Worm (Caenorhabditis elegans): ENCODE data around the gene flp-8.

The flp-8 gene

DNA sequence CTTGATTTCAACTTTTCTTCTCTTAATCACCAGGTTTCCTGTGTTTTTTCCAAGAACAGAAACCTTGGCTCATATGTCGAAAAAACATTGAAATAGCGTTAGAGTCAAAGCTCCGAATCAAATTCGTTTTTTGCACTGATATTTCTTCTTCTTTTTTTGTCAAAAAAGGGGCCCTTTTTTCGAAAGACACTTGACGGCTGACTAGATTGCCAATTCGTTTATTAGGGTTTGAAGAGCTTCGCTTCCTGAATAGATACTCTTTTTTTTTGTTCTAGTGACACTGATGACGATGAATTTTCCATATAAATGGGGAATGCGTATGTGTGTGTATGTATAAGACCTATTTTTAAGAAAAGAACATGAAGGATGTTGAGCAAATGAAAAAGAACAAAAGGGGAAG is 35.5 kb downstream of the flp-8 start:
- TF ChIP-seq cog-1 (tag; optimal IDR thresholded peaks at IDR 0.05): no peak
- TF ChIP-seq med-1 (GFP tag; optimal IDR thresholded peaks at IDR 0.05; ENCODE audit: insufficient read depth): no peak
- TF ChIP-seq T22C8.4 (GFP tag; IDR thresholded peaks at IDR 0.05): no peak
- TF ChIP-seq ztf-23 (GFP tag; IDR thresholded peaks at IDR 0.05): no peak

- TF ChIP-seq ztf-23 (GFP tag; IDR thresholded peaks at IDR 0.05) (no peak), flt-1 (GFP tag; IDR thresholded peaks at IDR 0.05) (no peak), ztf-29 (GFP tag; IDR thresholded peaks at IDR 0.05) (no peak), klf-2 (GFP tag; conservative IDR thresholded peaks at IDR 0.05) (no peak), cog-1 (tag; optimal IDR thresholded peaks at IDR 0.05) (no peak), T22C8.4 (GFP tag; IDR thresholded peaks at IDR 0.05) (no peak)
Observed at ce11 chrX:14918538-14918937, 37.3 kb downstream of the flp-8 start, which contains the start of gene npr-40. Gene npr-40, plus strand, starts transcription at chrX:14918838.

DNA sequence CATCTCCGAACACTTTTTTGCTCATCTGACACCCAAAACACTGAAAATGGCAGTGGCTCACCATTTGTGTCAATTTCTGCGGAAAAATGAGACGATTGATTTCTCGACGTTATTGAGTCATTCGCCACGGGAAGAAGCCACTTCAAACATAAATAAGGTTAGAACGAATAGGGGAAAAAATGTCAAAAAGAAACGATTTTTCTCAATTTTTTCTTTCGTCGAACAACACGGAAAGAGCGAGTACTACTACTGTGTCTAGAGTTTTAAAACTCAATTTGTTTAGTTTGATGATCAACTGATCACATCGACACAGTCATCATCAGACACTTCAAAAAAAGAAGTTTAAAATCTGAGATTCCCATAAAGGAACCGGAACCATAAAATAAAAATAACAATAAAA is 39.7 kb downstream of the flp-8 start:
- TF ChIP-seq ztf-29 (GFP tag; IDR thresholded peaks at IDR 0.05) (no peak), T22C8.4 (GFP tag; IDR thresholded peaks at IDR 0.05) (no peak), cog-1 (tag; optimal IDR thresholded peaks at IDR 0.05) (no peak), med-1 (GFP tag; optimal IDR thresholded peaks at IDR 0.05; ENCODE audit: insufficient read depth) (no peak), ref-1 (GFP tag; conservative IDR thresholded peaks at IDR 0.05) (no peak), ztf-23 (GFP tag; IDR thresholded peaks at IDR 0.05) (no peak), flt-1 (GFP tag; IDR thresholded peaks at IDR 0.05) (no peak), tab-1 (GFP tag; IDR thresholded peaks at IDR 0.05) (no peak), klf-2 (GFP tag; conservative IDR thresholded peaks at IDR 0.05) (no peak)

DNA sequence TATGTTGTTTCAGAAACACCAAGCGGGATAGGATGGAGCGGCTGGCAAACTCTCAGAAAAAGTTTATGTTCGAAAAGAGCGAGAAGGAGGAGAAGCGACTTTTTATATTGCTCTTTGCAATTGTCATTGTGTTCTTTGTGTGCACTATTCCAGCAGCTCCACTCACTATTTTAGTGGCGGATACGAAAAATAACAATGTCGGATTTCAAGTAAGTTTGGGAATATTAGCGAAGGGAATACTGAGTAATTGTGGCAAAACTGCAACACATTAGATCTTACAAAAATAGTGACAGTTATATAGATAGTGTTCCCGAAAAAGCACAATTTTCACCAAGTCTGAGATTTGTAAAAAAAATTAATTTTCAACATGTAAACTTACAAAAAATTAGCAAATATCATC is 41.5 kb downstream of the flp-8 start:
- TF ChIP-seq ref-1 (GFP tag; conservative IDR thresholded peaks at IDR 0.05): no peak
- TF ChIP-seq ztf-23 (GFP tag; IDR thresholded peaks at IDR 0.05): no peak
- TF ChIP-seq ztf-29 (GFP tag; IDR thresholded peaks at IDR 0.05): no peak
- no peak for TF ChIP-seq T22C8.4 (GFP tag; IDR thresholded peaks at IDR 0.05)
- TF ChIP-seq klf-2 (GFP tag; conservative IDR thresholded peaks at IDR 0.05): no peak
- no peak for TF ChIP-seq med-1 (GFP tag; optimal IDR thresholded peaks at IDR 0.05; ENCODE audit: insufficient read depth)
- no peak for TF ChIP-seq cog-1 (tag; optimal IDR thresholded peaks at IDR 0.05)
- TF ChIP-seq tab-1 (GFP tag; IDR thresholded peaks at IDR 0.05): no peak

DNA sequence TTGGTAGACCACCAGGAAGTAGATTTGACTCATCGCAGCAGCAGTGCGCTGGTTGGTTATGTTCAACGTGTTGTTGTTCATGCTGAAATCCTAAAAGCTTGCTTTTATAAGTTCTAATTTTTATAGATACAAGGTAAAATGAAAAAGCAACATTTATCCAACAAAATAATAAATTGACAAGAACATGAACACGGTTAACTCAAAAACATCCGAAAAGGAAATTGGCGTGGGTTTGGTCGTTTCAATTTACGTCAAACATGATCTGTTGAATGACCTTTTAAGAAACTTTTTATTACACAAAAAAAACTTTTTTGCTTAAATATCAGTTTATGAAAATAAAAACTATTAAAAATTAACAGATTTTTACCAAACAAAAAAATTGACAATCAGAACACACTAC is 47.6 kb downstream of the flp-8 start, which contains the start of gene ntr-2:
Gene ntr-2 (minus strand): TSS at position 101 of the 400 bp plus-strand sequence.
- TF ChIP-seq tab-1 (GFP tag; IDR thresholded peaks at IDR 0.05) (no peak), ref-1 (GFP tag; conservative IDR thresholded peaks at IDR 0.05) (no peak), med-1 (GFP tag; optimal IDR thresholded peaks at IDR 0.05; ENCODE audit: insufficient read depth) (no peak), flt-1 (GFP tag; IDR thresholded peaks at IDR 0.05) (no peak), ztf-29 (GFP tag; IDR thresholded peaks at IDR 0.05) (no peak), T22C8.4 (GFP tag; IDR thresholded peaks at IDR 0.05) (no peak), ztf-23 (GFP tag; IDR thresholded peaks at IDR 0.05) (no peak), klf-2 (GFP tag; conservative IDR thresholded peaks at IDR 0.05) (no peak), cog-1 (tag; optimal IDR thresholded peaks at IDR 0.05) (no peak)

DNA sequence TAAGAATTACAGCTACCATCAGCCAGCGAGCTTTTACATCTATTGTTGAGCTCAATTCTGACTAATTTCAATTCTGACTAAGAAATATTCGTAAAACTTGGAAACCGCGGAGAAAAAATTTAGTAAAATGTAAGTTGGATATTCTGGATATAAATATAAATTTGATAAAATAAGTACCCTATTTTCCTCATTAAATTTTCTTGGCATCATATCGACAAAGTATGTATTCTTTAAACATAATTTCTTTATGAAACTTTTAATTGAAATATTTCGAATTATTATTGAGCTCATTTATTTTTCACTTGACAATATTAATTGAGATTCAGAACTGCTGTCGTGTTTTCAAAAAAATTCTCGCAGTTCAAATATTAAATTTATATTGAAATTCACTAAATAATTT is 48.3 kb downstream of the flp-8 start:
- no peak for TF ChIP-seq flt-1 (GFP tag; IDR thresholded peaks at IDR 0.05)
- TF ChIP-seq T22C8.4 (GFP tag; IDR thresholded peaks at IDR 0.05): no peak
- TF ChIP-seq ztf-23 (GFP tag; IDR thresholded peaks at IDR 0.05): no peak
- TF ChIP-seq tab-1 (GFP tag; IDR thresholded peaks at IDR 0.05): no peak
- TF ChIP-seq med-1 (GFP tag; optimal IDR thresholded peaks at IDR 0.05; ENCODE audit: insufficient read depth): no peak
- no peak for TF ChIP-seq ref-1 (GFP tag; conservative IDR thresholded peaks at IDR 0.05)
- no peak for TF ChIP-seq cog-1 (tag; optimal IDR thresholded peaks at IDR 0.05)
- TF ChIP-seq klf-2 (GFP tag; conservative IDR thresholded peaks at IDR 0.05): no peak
- no peak for TF ChIP-seq ztf-29 (GFP tag; IDR thresholded peaks at IDR 0.05)

DNA sequence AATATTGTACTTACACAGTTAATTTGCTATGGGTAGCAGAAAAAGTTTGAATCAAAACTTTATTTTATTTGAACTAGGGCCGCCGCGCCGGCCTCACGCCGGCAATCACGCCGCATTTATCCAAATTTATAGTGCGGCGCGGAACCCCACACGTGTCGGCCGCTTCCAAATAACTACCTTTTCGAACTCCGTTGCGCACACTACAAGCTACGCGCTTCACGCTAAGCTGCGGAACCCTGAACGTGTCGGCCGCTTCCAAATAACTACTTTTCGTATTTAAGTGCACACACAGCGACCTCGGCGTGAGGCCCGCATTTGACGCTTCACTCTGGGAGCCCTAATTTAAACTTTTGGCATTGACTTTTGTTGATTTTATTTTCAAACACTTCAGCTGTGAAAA is 50.2 kb downstream of the flp-8 start:
- TF ChIP-seq med-1 (GFP tag; optimal IDR thresholded peaks at IDR 0.05; ENCODE audit: insufficient read depth) (no peak), ztf-23 (GFP tag; IDR thresholded peaks at IDR 0.05) (no peak)

Data from whole organism, midembryonic.